Worm (Caenorhabditis elegans): ENCODE results near the gene B0524.2.

The B0524.2 gene

ce11 chrIII:1925048-1925537, 31.2 kb downstream of the B0524.2 start (continued):
- TF ChIP-seq rnt-1 (tag; optimal IDR thresholded peaks at IDR 0.05) (peak; percentile 98), che-1 (tag; optimal IDR thresholded peaks at IDR 0.05) (no peak), unc-86 (tag; optimal IDR thresholded peaks at IDR 0.05) (peak; percentile 64), odd-2 (tag; optimal IDR thresholded peaks at IDR 0.05) (no peak), tbx-7 (tag; optimal IDR thresholded peaks at IDR 0.05) (peak; percentile 41), ahr-1 (tag; optimal IDR thresholded peaks at IDR 0.05) (no peak), ceh-30 (tag; optimal IDR thresholded peaks at IDR 0.05) (peak; percentile 78), tbx-2 (tag; optimal IDR thresholded peaks at IDR 0.05) (peak; percentile 97), pqm-1 (tag; optimal IDR thresholded peaks at IDR 0.05) (peak; percentile 65), ceh-31 (tag; optimal IDR thresholded peaks at IDR 0.05) (peak; percentile 87), sox-4 (tag; optimal IDR thresholded peaks at IDR 0.05) (peak; percentile 51), lim-6 (tag; optimal IDR thresholded peaks at IDR 0.05) (no peak), gmeb-2 (tag; optimal IDR thresholded peaks at IDR 0.05) (no peak), zip-5 (tag; optimal IDR thresholded peaks at IDR 0.05) (peak; percentile 23), nhr-232 (tag; optimal IDR thresholded peaks at IDR 0.05) (no peak), nhr-11 (tag; optimal IDR thresholded peaks at IDR 0.05) (no peak), ceh-14 (tag; optimal IDR thresholded peaks at IDR 0.05) (peak; percentile 66)

- TF ChIP-seq pag-3 (tag; optimal IDR thresholded peaks at IDR 0.05; ENCODE audit: borderline replicate concordance): no peak
- no peak for TF ChIP-seq nhr-232 (tag; optimal IDR thresholded peaks at IDR 0.05)
- no peak for TF ChIP-seq ceh-2 (tag; optimal IDR thresholded peaks at IDR 0.05)
- TF ChIP-seq syd-9 (tag; optimal IDR thresholded peaks at IDR 0.05): no peak
- TF ChIP-seq ceh-24 (tag; optimal IDR thresholded peaks at IDR 0.05): no peak
- no peak for TF ChIP-seq K02D7.2 (tag; optimal IDR thresholded peaks at IDR 0.05)
- no peak for TF ChIP-seq ref-2 (tag; optimal IDR thresholded peaks at IDR 0.05)
Observed at ce11 chrIII:1925786-1926185, 31.9 kb downstream of the B0524.2 start.

ce11 chrIII:1926456-1926855, 32.6 kb downstream of the B0524.2 start:
- TF ChIP-seq tbx-2 (tag; optimal IDR thresholded peaks at IDR 0.05): peak; percentile 77
- TF ChIP-seq ceh-48 (tag; optimal IDR thresholded peaks at IDR 0.05): no peak
- no peak for TF ChIP-seq ztf-16 (tag; optimal IDR thresholded peaks at IDR 0.05)
- TF ChIP-seq hlh-30 (tag; optimal IDR thresholded peaks at IDR 0.05; ENCODE audit: insufficient read depth): peak; percentile 47
- TF ChIP-seq fax-1 (tag; optimal IDR thresholded peaks at IDR 0.05): no peak
- TF ChIP-seq ceh-9 (tag; optimal IDR thresholded peaks at IDR 0.05): no peak
- TF ChIP-seq tbx-7 (tag; optimal IDR thresholded peaks at IDR 0.05): no peak
- peak; percentile 73 for TF ChIP-seq dve-1 (tag; optimal IDR thresholded peaks at IDR 0.05)
- TF ChIP-seq pag-3 (tag; optimal IDR thresholded peaks at IDR 0.05; ENCODE audit: borderline replicate concordance): no peak
- TF ChIP-seq unc-42 (tag; optimal IDR thresholded peaks at IDR 0.05): peak; percentile 52
- TF ChIP-seq ama-1 (optimal IDR thresholded peaks at IDR 0.05): no peak
- no peak for TF ChIP-seq sox-4 (tag; optimal IDR thresholded peaks at IDR 0.05)
- no peak for TF ChIP-seq fkh-10 (GFP tag; optimal IDR thresholded peaks at IDR 0.05)
- TF ChIP-seq syd-9 (tag; optimal IDR thresholded peaks at IDR 0.05): no peak
- no peak for TF ChIP-seq C38D4.7 (GFP tag; optimal IDR thresholded peaks at IDR 0.05)
- TF ChIP-seq pha-4 (tag; optimal IDR thresholded peaks at IDR 0.05): no peak
- no peak for TF ChIP-seq hlh-15 (tag; optimal IDR thresholded peaks at IDR 0.05)
- TF ChIP-seq ceh-24 (tag; optimal IDR thresholded peaks at IDR 0.05): no peak
- TF ChIP-seq nfya-1 (tag; optimal IDR thresholded peaks at IDR 0.05): peak; percentile 83
- TF ChIP-seq pha-2 (tag; optimal IDR thresholded peaks at IDR 0.05): no peak
- TF ChIP-seq unc-55 (GFP tag; optimal IDR thresholded peaks at IDR 0.05): peak; percentile 85
- no peak for TF ChIP-seq elt-4 (tag; optimal IDR thresholded peaks at IDR 0.05)
- no peak for TF ChIP-seq ceh-6 (GFP tag; optimal IDR thresholded peaks at IDR 0.05)
- TF ChIP-seq zip-5 (tag; optimal IDR thresholded peaks at IDR 0.05): no peak
- no peak for TF ChIP-seq hlh-8 (tag; optimal IDR thresholded peaks at IDR 0.05)
- no peak for TF ChIP-seq K02D7.2 (tag; optimal IDR thresholded peaks at IDR 0.05)
- no peak for TF ChIP-seq dmd-4 (tag; optimal IDR thresholded peaks at IDR 0.05; ENCODE audit: borderline replicate concordance)
- no peak for TF ChIP-seq hlh-13 (GFP tag; optimal IDR thresholded peaks at IDR 0.05)
- peak; percentile 34 for TF ChIP-seq ceh-14 (tag; optimal IDR thresholded peaks at IDR 0.05)
- TF ChIP-seq odd-2 (tag; optimal IDR thresholded peaks at IDR 0.05): no peak
- no peak for TF ChIP-seq lin-11 (tag; optimal IDR thresholded peaks at IDR 0.05)
- no peak for TF ChIP-seq ref-2 (tag; optimal IDR thresholded peaks at IDR 0.05)
- no peak for TF ChIP-seq sdc-2 (tag; optimal IDR thresholded peaks at IDR 0.05)
- TF ChIP-seq eyg-1 (tag; optimal IDR thresholded peaks at IDR 0.05): no peak
- no peak for TF ChIP-seq lim-6 (tag; optimal IDR thresholded peaks at IDR 0.05)
- TF ChIP-seq unc-86 (tag; optimal IDR thresholded peaks at IDR 0.05): no peak
- no peak for TF ChIP-seq gmeb-2 (tag; optimal IDR thresholded peaks at IDR 0.05)
- no peak for TF ChIP-seq ceh-22 (tag; optimal IDR thresholded peaks at IDR 0.05)

Measured in whole organism, late embryonic.